Fruit fly (Drosophila melanogaster) whole organism, pupa: ENCODE data around the gene CG34448.

Source experiments
- CG10348 ChIP-seq: fragments of 200-800 bp; sonication (Bioruptor generic); IDR thresholded peaks from 2 replicates; pipeline ENCODE4 v1.3.6; 2022; ENCODE audit warnings: missing biosample characterization, missing genetic modification characterization
- CG12605 ChIP-seq: fragments of 200-800 bp; sonication (Bioruptor generic); IDR thresholded peaks from 2 replicates; pipeline ENCODE4 v1.3.6; 2022; ENCODE audit warnings: missing biosample characterization, missing genetic modification characterization
- CG13204 ChIP-seq: fragments of 200-800 bp; sonication (Bioruptor generic); optimal IDR thresholded peaks from 2 replicates; lab custom pipeline; 2018; ENCODE audit warnings: missing biosample characterization, mild to moderate bottlenecking, missing genetic modification characterization, moderate library complexity
- CG14655 ChIP-seq: fragments of 200-800 bp; sonication (Bioruptor generic); optimal IDR thresholded peaks from 3 replicates; lab custom pipeline; 2017; ENCODE audit warnings: mild to moderate bottlenecking, missing biosample characterization, missing genetic modification reagents, missing genetic modification characterization
- CG15710 ChIP-seq: fragments of 200-800 bp; sonication (Bioruptor generic); optimal IDR thresholded peaks from 2 replicates; lab custom pipeline; 2018; ENCODE audit warnings: missing biosample characterization, mild to moderate bottlenecking, missing genetic modification characterization, moderate library complexity
- CG17806 ChIP-seq: fragments of 200-800 bp; sonication (Bioruptor generic); optimal IDR thresholded peaks from 2 replicates; lab custom pipeline; 2018; ENCODE audit warnings: missing biosample characterization, mild to moderate bottlenecking, missing genetic modification characterization, moderate library complexity
- CG32121 ChIP-seq: fragments of 200-800 bp; sonication (Bioruptor generic); IDR thresholded peaks from 2 replicates; pipeline ENCODE4 v1.3.6; 2022; ENCODE audit warnings: missing biosample characterization, missing genetic modification characterization
- CG34367 ChIP-seq: fragments of 200-800 bp; sonication (Bioruptor generic); optimal IDR thresholded peaks from 2 replicates; lab custom pipeline; 2018; ENCODE audit warnings: missing biosample characterization, mild to moderate bottlenecking, missing genetic modification characterization
- CG4496 ChIP-seq: fragments of 200-800 bp; sonication (Bioruptor generic); IDR thresholded peaks from 3 replicates; pipeline ENCODE4 v1.3.6; 2022; ENCODE audit warnings: missing biosample characterization, missing genetic modification characterization
- CG8159 ChIP-seq: fragments of 200-800 bp; sonication (Bioruptor generic); optimal IDR thresholded peaks from 3 replicates; lab custom pipeline; 2018; ENCODE audit warnings: missing biosample characterization, mild to moderate bottlenecking, missing genetic modification characterization, moderate library complexity
- CG8301 ChIP-seq: fragments of 200-800 bp; sonication (Bioruptor generic); optimal IDR thresholded peaks from 2 replicates; lab custom pipeline; 2018; ENCODE audit warnings: missing biosample characterization, mild to moderate bottlenecking, missing genetic modification characterization
- CG9948 ChIP-seq: fragments of 200-800 bp; sonication (Bioruptor generic); optimal IDR thresholded peaks from 2 replicates; lab custom pipeline; 2018; ENCODE audit warnings: missing biosample characterization, mild to moderate bottlenecking, missing genetic modification characterization, moderate library complexity
- D1 ChIP-seq: fragments of 200-800 bp; sonication (Bioruptor generic); optimal IDR thresholded peaks from 2 replicates; lab custom pipeline; 2018; ENCODE audit warnings: missing biosample characterization, mild to moderate bottlenecking, missing genetic modification characterization, moderate library complexity
- EcR ChIP-seq: fragments of 200-800 bp; sonication (Bioruptor generic); optimal IDR thresholded peaks from 3 replicates; lab custom pipeline; 2019; ENCODE audit warnings: missing biosample characterization, missing genetic modification characterization, mild to moderate bottlenecking, moderate library complexity, missing genetic modification reagents
- Ets98B ChIP-seq: fragments of 200-800 bp; sonication (Bioruptor generic); IDR thresholded peaks from 2 replicates; pipeline ENCODE4 v1.3.6; 2022; ENCODE audit warnings: missing biosample characterization, missing genetic modification characterization
- Pif1A ChIP-seq: fragments of 200-800 bp; sonication (Bioruptor generic); optimal IDR thresholded peaks from 3 replicates; lab custom pipeline; 2016; ENCODE audit warnings: missing biosample characterization, missing genetic modification characterization
- Pif1B ChIP-seq: fragments of 200-800 bp; sonication (Bioruptor generic); optimal IDR thresholded peaks from 3 replicates; lab custom pipeline; 2016; ENCODE audit warnings: missing biosample characterization, missing genetic modification characterization
- Snoo ChIP-seq: fragments of 200-800 bp; sonication (Bioruptor generic); optimal IDR thresholded peaks from 3 replicates; lab custom pipeline; 2017; ENCODE audit warnings: missing biosample characterization, mild to moderate bottlenecking, missing genetic modification characterization, inconsistent platforms
- fd96Ca ChIP-seq: fragments of 200-800 bp; sonication (Bioruptor generic); IDR thresholded peaks from 3 replicates; pipeline ENCODE4 v1.3.6; 2022; ENCODE audit warnings: missing biosample characterization, missing genetic modification characterization
- gl ChIP-seq: fragments of 200-800 bp; sonication (Bioruptor generic); optimal IDR thresholded peaks from 2 replicates; lab custom pipeline; 2018; ENCODE audit warnings: missing biosample characterization, mild to moderate bottlenecking, missing genetic modification characterization
- rn ChIP-seq: fragments of 200-800 bp; sonication (Bioruptor generic); IDR thresholded peaks from 2 replicates; pipeline ENCODE4 v1.3.6; 2022; ENCODE audit warnings: missing biosample characterization, missing genetic modification characterization

The CG34448 gene

DNA sequence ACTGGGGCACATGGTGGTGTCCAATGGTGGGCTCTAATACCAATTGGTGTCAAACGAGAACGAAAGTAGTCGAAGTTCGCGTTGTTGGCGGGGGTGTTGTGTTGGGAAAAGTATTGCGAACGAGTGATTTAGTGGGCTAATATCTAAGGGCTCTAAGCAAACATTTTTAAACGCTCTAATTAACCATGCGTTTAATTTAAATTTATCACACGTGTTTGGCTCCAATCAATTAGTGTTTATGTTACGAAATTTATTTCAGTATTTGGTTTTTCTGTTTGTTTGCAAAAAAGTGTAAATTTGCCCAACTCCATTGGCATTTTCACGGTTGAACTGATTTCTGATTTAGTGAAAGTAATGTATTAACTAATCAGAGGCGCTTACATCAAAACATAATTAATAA lies 2.1 kb upstream of the CG34448 start, which contains the start of gene CG34447:
Gene CG34447, minus strand, starts transcription at position 101 of the 400 bp plus-strand sequence.
- no peak for TF ChIP-seq Pif1A (GFP tag; lab: Kevin White, UChicago)
- no peak for TF ChIP-seq CG17806 (tag; lab: Kevin White, UChicago)

DNA sequence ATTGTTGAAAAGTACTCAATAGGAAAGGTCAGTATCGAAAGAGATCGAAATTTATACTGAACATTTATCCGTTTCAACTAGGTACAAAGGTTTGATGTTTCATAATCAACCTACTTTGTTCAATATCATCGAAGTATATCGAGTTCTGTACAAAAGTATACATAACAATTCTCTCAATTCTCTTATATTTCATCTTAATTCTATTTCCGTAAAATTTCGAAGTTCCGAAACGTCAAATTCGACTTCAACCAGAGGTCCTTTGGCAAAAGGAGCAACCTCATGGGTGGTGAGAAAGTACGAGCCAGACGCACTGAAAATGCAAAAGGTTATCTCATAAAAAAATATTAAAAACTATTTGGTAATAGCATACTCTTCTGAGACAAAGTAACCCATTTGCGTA lies 1.1 kb downstream of the CG34448 start, which contains the start of gene CG31948:
Gene CG31948, minus strand, starts transcription at position 101 of the 400 bp plus-strand sequence.
- TF ChIP-seq CG13204 (GFP tag; lab: Kevin White, UChicago), result no peak
- no peak for TF ChIP-seq CG14655 (GFP tag; lab: Kevin White, UChicago)
- no peak for TF ChIP-seq CG34367 (tag; lab: Kevin White, UChicago)
- TF ChIP-seq D1 (tag; lab: Kevin White, UChicago), result no peak
- no peak for TF ChIP-seq CG15710 (tag; lab: Kevin White, UChicago)
- TF ChIP-seq Pif1B (GFP tag; lab: Kevin White, UChicago), result no peak
- no peak for TF ChIP-seq CG9948
- no peak for TF ChIP-seq CG17806 (tag; lab: Kevin White, UChicago)

DNA sequence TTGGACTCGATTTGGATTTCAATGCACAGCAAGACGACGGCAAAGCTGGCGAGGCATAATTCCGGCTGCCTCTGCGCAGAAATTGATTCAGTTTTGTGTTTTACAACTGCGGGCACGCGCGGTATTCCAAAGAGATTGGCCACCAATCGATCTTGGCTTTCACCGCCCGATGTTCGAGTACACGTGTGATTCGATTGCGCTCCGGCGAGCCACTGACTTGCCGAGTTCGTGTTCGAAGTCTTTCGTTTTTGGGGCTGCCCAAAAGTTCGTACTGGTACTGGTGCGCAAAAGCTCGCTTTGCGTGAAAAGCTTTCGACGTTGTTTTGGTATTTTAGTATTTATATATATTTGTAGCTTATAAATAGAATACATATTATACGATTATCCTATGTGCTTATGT lies 2.7 kb downstream of the CG34448 start, which contains the start of gene CG18641:
Gene CG18641, minus strand, starts transcription at position 214 of the 400 bp plus-strand sequence.
- TF ChIP-seq CG12605 (GFP tag; lab: Robert Waterston, UW) (no peak), CG34367 (tag; lab: Kevin White, UChicago) (no peak), EcR (GFP tag; lab: Kevin White, UChicago) (no peak), Pif1B (GFP tag; lab: Kevin White, UChicago) (no peak), gl (no peak), rn (GFP tag; lab: Robert Waterston, UW) (no peak), fd96Ca (no peak), CG8159 (no peak), CG32121 (no peak; the same call in 1 of the 2 replicates), Snoo (tag; lab: Kevin White, UChicago) (no peak), CG13204 (GFP tag; lab: Kevin White, UChicago) (no peak), CG14655 (GFP tag; lab: Kevin White, UChicago) (no peak), Ets98B (GFP tag; lab: Robert Waterston, UW) (no peak; the same call in 1 of the 2 replicates), CG17806 (tag; lab: Kevin White, UChicago) (no peak), CG9948 (no peak), CG4496 (GFP tag; lab: Robert Waterston, UW) (no peak), D1 (tag; lab: Kevin White, UChicago) (no peak), Pif1A (GFP tag; lab: Kevin White, UChicago) (no peak)

DNA sequence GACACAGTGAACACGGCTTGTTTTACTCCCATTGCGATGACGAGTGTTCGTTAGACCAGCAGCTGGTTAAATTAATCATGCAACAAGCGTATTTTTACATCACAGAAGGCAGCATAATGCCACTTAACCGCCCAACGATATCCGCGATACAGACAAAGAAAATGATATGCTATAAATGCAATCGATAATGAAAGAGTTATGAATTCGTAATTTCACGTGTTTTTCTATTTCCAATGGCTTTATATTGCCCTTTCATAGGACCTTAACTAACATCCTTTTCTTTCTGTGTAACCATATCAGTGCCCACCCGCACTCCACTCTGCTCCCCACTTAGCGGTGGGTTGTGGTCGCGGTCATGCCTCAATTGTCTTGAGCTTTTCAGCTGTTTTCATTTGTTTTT lies 4.7 kb downstream of the CG34448 start:
- no peak for TF ChIP-seq CG9948
- TF ChIP-seq CG10348, result no peak
- TF ChIP-seq CG8301 (tag; lab: Kevin White, UChicago), result no peak
- TF ChIP-seq CG34367 (tag; lab: Kevin White, UChicago), result no peak
- no peak for TF ChIP-seq gl
- peak; percentile 17 for TF ChIP-seq Pif1A (GFP tag; lab: Kevin White, UChicago)
- TF ChIP-seq Pif1B (GFP tag; lab: Kevin White, UChicago), result no peak
- peak; percentile 40; the same call in 1 of the 2 replicates for TF ChIP-seq CG12605 (GFP tag; lab: Robert Waterston, UW)
- TF ChIP-seq D1 (tag; lab: Kevin White, UChicago), result no peak
- TF ChIP-seq CG13204 (GFP tag; lab: Kevin White, UChicago), result no peak
- TF ChIP-seq CG14655 (GFP tag; lab: Kevin White, UChicago), result peak; percentile 53
- TF ChIP-seq rn (GFP tag; lab: Robert Waterston, UW), result peak; percentile 69
- no peak for TF ChIP-seq EcR (GFP tag; lab: Kevin White, UChicago)
- peak; percentile 79 for TF ChIP-seq CG4496 (GFP tag; lab: Robert Waterston, UW)
- TF ChIP-seq CG8159, result no peak
- peak; percentile 68 for TF ChIP-seq Ets98B (GFP tag; lab: Robert Waterston, UW)
- no peak for TF ChIP-seq CG15710 (tag; lab: Kevin White, UChicago)
- TF ChIP-seq CG17806 (tag; lab: Kevin White, UChicago), result no peak
- TF ChIP-seq CG32121, result peak; percentile 83
- peak; percentile 80; the same call in 2 of the 3 replicates for TF ChIP-seq fd96Ca
- no peak for TF ChIP-seq Snoo (tag; lab: Kevin White, UChicago)

DNA sequence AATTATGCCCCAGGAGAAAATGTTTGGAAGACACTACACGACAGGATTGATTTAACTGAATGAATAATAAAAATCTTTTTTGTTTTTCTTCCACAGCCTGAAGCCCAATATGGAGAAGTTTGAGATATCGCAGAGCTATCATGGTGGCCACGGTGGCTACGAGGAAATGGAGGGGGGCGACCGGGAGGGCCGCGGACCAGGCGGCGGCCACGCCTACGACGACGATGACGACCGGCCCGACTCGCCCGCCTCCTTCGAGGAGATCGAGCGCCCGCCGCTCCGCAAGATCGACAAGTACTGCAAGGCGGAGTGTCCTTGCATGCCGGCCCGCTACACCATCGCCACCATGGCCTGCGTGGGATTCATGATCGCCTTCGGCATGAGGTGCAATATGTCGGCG lies 13.1 kb downstream of the CG34448 start:
- TF ChIP-seq CG9948 (no peak), Ets98B (GFP tag; lab: Robert Waterston, UW) (no peak), Pif1B (GFP tag; lab: Kevin White, UChicago) (no peak), D1 (tag; lab: Kevin White, UChicago) (no peak), CG34367 (tag; lab: Kevin White, UChicago) (no peak), fd96Ca (no peak), EcR (GFP tag; lab: Kevin White, UChicago) (no peak), gl (no peak), CG10348 (no peak), CG8301 (tag; lab: Kevin White, UChicago) (no peak), CG8159 (no peak), Pif1A (GFP tag; lab: Kevin White, UChicago) (no peak), CG13204 (GFP tag; lab: Kevin White, UChicago) (no peak), Snoo (tag; lab: Kevin White, UChicago) (no peak), CG4496 (GFP tag; lab: Robert Waterston, UW) (no peak), rn (GFP tag; lab: Robert Waterston, UW) (no peak)

DNA sequence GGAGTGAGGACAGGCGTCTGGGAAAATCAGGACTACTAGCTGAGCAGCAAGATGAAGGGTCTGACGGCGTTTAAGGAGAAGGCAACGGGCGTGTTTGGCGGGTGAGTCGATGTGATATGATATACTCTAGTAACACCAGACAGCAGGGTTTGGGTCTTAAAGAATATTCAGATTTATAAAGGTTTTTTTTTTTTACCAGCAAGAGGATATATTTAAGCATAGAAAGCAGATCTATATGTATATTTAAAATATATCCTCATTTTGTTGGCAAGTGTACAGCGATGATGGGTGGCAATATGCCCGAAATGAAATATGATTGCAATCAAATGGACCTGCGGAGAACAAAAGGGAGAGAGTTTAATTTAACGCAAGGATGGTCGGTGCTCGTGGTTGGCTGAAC lies 15.6 kb downstream of the CG34448 start:
- TF ChIP-seq gl, result no peak
- no peak for TF ChIP-seq CG12605 (GFP tag; lab: Robert Waterston, UW)
- TF ChIP-seq CG10348, result no peak
- TF ChIP-seq CG32121, result no peak
- no peak for TF ChIP-seq CG4496 (GFP tag; lab: Robert Waterston, UW)
- no peak for TF ChIP-seq CG14655 (GFP tag; lab: Kevin White, UChicago)
- TF ChIP-seq EcR (GFP tag; lab: Kevin White, UChicago), result no peak
- TF ChIP-seq CG15710 (tag; lab: Kevin White, UChicago), result no peak
- no peak for TF ChIP-seq fd96Ca
- TF ChIP-seq Snoo (tag; lab: Kevin White, UChicago), result no peak
- no peak for TF ChIP-seq CG8159
- no peak for TF ChIP-seq Pif1A (GFP tag; lab: Kevin White, UChicago)
- no peak for TF ChIP-seq D1 (tag; lab: Kevin White, UChicago)
- TF ChIP-seq CG8301 (tag; lab: Kevin White, UChicago), result no peak
- no peak for TF ChIP-seq rn (GFP tag; lab: Robert Waterston, UW)
- TF ChIP-seq Pif1B (GFP tag; lab: Kevin White, UChicago), result no peak
- no peak for TF ChIP-seq CG13204 (GFP tag; lab: Kevin White, UChicago)
- no peak for TF ChIP-seq Ets98B (GFP tag; lab: Robert Waterston, UW)
- TF ChIP-seq CG17806 (tag; lab: Kevin White, UChicago), result no peak
- TF ChIP-seq CG9948, result no peak
